Fruit fly (Drosophila melanogaster): ENCODE results near the gene Arr1.

Gene Arr1

DNA sequence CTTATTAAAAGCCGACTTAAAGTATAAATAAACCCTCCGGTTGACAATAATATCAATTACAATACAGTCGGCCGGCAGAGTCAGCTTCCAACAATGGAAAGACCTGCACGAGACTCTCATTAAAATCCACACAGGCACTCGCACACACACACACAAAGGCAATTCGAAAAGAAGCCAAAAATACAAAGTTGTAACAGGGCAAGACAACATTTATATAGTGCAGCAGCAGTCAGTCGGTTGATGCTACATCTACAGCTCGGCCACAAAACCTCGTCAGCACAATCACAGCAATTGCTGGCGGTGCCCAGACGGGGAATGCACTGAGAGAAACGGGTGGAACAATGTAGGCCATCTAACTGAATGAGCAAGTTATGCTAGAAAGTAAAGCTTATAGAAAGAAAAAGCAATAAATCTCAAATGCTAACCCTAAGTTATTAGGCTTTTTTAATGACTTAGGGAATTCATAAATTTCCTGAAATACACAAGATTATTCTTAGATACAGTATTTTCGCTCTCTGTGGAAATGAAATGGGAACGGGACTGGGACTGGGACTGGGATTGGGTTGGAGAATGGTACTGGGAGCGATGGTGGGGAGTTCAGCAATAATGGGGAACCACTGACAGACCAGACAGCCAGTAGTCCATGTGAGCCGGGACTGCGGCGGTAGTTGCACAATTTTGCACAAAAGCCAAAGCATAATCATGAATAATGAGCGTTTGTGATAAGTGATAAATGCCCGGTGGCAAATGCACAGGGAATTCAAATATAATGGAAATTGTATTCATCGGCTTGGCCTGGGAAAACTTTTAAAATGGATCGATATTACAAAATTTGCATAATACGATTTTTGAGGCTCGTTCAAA, 43.5 kb downstream of the Arr1 start (continued):
- TF ChIP-seq CG6854 (GFP tag; optimal IDR thresholded peaks at IDR 0.05) (peak; percentile 89), cyc (GFP tag; optimal IDR thresholded peaks at IDR 0.05) (peak; percentile 97), CG11762 (GFP tag; optimal IDR thresholded peaks at IDR 0.05; ENCODE audit: insufficient read depth) (peak; percentile 95), net (GFP tag; optimal IDR thresholded peaks at IDR 0.05) (peak; percentile 96), Eip93F (GFP tag; optimal IDR thresholded peaks at IDR 0.05) (peak; percentile 81), CG4318 (GFP tag; optimal IDR thresholded peaks at IDR 0.05) (peak; percentile 90), esn (GFP tag; optimal IDR thresholded peaks at IDR 0.05) (peak; percentile 96), CG10631 (GFP tag; optimal IDR thresholded peaks at IDR 0.05) (peak; percentile 98), pdm3 (GFP tag; optimal IDR thresholded peaks at IDR 0.05) (peak; percentile 97), CG7368 (GFP tag; optimal IDR thresholded peaks at IDR 0.05) (peak; percentile 97), CG8632 (GFP tag; optimal IDR thresholded peaks at IDR 0.05) (peak; percentile 93), CG31627 (GFP tag; optimal IDR thresholded peaks at IDR 0.05) (peak; percentile 95), Eip75B (GFP tag; optimal IDR thresholded peaks at IDR 0.05) (peak; percentile 98)

DNA sequence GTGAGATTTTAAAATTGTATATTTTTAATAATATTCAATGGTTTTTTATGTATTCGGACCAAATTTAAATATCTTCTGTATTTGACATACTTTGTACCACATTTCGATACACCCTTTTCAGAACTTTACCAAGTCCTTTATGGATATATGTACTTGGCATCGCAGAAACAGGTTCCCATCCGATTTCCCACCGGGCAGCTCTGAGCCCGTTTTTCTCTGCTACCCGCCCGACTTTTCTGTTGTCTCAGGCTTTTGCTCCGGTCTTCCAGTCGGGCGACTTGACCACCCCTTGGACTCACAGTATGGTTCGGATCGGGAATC, 44.1 kb downstream of the Arr1 start:
- TF ChIP-seq Sox14 (GFP tag; optimal IDR thresholded peaks at IDR 0.05) = no peak
- TF ChIP-seq dsx (GFP tag; optimal IDR thresholded peaks at IDR 0.05; ENCODE audit: poor library complexity, severe bottlenecking) = peak; percentile 37
- TF ChIP-seq Blimp-1 (GFP tag; optimal IDR thresholded peaks at IDR 0.05) = no peak
- no peak for TF ChIP-seq CG11902 (GFP tag; optimal IDR thresholded peaks at IDR 0.05)
- TF ChIP-seq fkh (GFP tag; optimal IDR thresholded peaks at IDR 0.05) = no peak
- TF ChIP-seq eg (GFP tag; IDR thresholded peaks at IDR 0.05) = peak; percentile 46; the same call in 1 of the 3 replicates
- peak; percentile 12 for TF ChIP-seq Sox102F (GFP tag; optimal IDR thresholded peaks at IDR 0.05)
- no peak for TF ChIP-seq vri (GFP tag; optimal IDR thresholded peaks at IDR 0.05)
- peak; percentile 69 for TF ChIP-seq achi (GFP tag; optimal IDR thresholded peaks at IDR 0.05)
- no peak for TF ChIP-seq Smox (GFP tag; optimal IDR thresholded peaks at IDR 0.05)
- peak; percentile 92 for TF ChIP-seq Eip78C (GFP tag)
- TF ChIP-seq CG8632 (GFP tag; optimal IDR thresholded peaks at IDR 0.05) = peak; percentile 34
- no peak for TF ChIP-seq fd85E (GFP tag; optimal IDR thresholded peaks at IDR 0.05)
- peak; percentile 57 for TF ChIP-seq CG10669 (GFP tag; optimal IDR thresholded peaks at IDR 0.05)
- TF ChIP-seq CG11762 (GFP tag; optimal IDR thresholded peaks at IDR 0.05; ENCODE audit: insufficient read depth) = peak; percentile 40
- TF ChIP-seq CG31627 (GFP tag; optimal IDR thresholded peaks at IDR 0.05) = peak; percentile 11
- peak; percentile 32 for TF ChIP-seq Hr4 (GFP tag; optimal IDR thresholded peaks at IDR 0.05)
- peak; percentile 80 for TF ChIP-seq CG8119 (GFP tag; IDR thresholded peaks at IDR 0.05)
- TF ChIP-seq CG1621 (tag; optimal IDR thresholded peaks at IDR 0.05) = peak; percentile 62
- TF ChIP-seq pdm3 (GFP tag; optimal IDR thresholded peaks at IDR 0.05) = no peak
- TF ChIP-seq svp (GFP tag) = no peak
- no peak for TF ChIP-seq Eip93F (GFP tag; optimal IDR thresholded peaks at IDR 0.05)
- TF ChIP-seq topi (GFP tag; optimal IDR thresholded peaks at IDR 0.05) = peak; percentile 35
- no peak for TF ChIP-seq Ets21C (GFP tag; optimal IDR thresholded peaks at IDR 0.05)
- TF ChIP-seq Hr39 (GFP tag; optimal IDR thresholded peaks at IDR 0.05) = no peak
- peak in 1 of 2 experiments; percentile 10 for TF ChIP-seq ss (GFP tag; optimal IDR thresholded peaks at IDR 0.05)
- peak; percentile 42 for TF ChIP-seq CG32006 (GFP tag; optimal IDR thresholded peaks at IDR 0.05)
- peak; percentile 74 for TF ChIP-seq CG6276 (GFP tag; optimal IDR thresholded peaks at IDR 0.05)
- TF ChIP-seq CG6792 (GFP tag; optimal IDR thresholded peaks at IDR 0.05) = peak; percentile 19
- peak; percentile 19 for TF ChIP-seq CG34406 (GFP tag; optimal IDR thresholded peaks at IDR 0.05)
- peak; percentile 52 for TF ChIP-seq Gug (GFP tag; IDR thresholded peaks at IDR 0.05)
- peak in 1 of 2 experiments; percentile 42 for TF ChIP-seq salr (GFP tag; optimal IDR thresholded peaks at IDR 0.05)
- peak; percentile 21 for TF ChIP-seq cyc (GFP tag; optimal IDR thresholded peaks at IDR 0.05)
- peak; percentile 54; the same call in 1 of the 2 replicates for TF ChIP-seq CG11294 (GFP tag; IDR thresholded peaks at IDR 0.05)
- peak; percentile 28 for TF ChIP-seq dac (GFP tag; optimal IDR thresholded peaks at IDR 0.05)
- TF ChIP-seq Met (GFP tag; optimal IDR thresholded peaks at IDR 0.05) = peak; percentile 3
- TF ChIP-seq Hr38 (GFP tag; optimal IDR thresholded peaks at IDR 0.05) = no peak
- TF ChIP-seq Ets96B (tag; optimal IDR thresholded peaks at IDR 0.05) = peak; percentile 79
- TF ChIP-seq Eip75B (GFP tag; optimal IDR thresholded peaks at IDR 0.05) = no peak
- peak; percentile 55 for TF ChIP-seq CG16779 (tag; optimal IDR thresholded peaks at IDR 0.05)
- TF ChIP-seq CG6163 (GFP tag; IDR thresholded peaks at IDR 0.05) = peak; percentile 51; the same call in 1 of the 3 replicates
- peak; percentile 21 for TF ChIP-seq lz (GFP tag; optimal IDR thresholded peaks at IDR 0.05)
